Fruit fly (Drosophila melanogaster): ENCODE data around the gene CG6621.
A peak's percentile ranks its signal among the peaks of the same experiment; 100 is the strongest.

The CG6621 gene

dm6 chr3R:10885422-10886081 is 7.8 kb downstream of the CG6621 start, which contains the start of gene Leash:
Gene Leash (plus strand): TSS chr3R:10885540.
- no peak for TF ChIP-seq CG5204 (GFP tag; optimal IDR thresholded peaks at IDR 0.05)
- peak; percentile 9 for TF ChIP-seq Mnt (GFP tag; optimal IDR thresholded peaks at IDR 0.05)
- no peak for TF ChIP-seq Hr96 (GFP tag; optimal IDR thresholded peaks at IDR 0.05)
- TF ChIP-seq CG7045 (GFP tag; optimal IDR thresholded peaks at IDR 0.05), result no peak
- TF ChIP-seq cnc (optimal IDR thresholded peaks at IDR 0.05), result no peak
- TF ChIP-seq pad (GFP tag; optimal IDR thresholded peaks at IDR 0.05), result no peak
- peak; percentile 30 for TF ChIP-seq bab1 (GFP tag; optimal IDR thresholded peaks at IDR 0.05)
- TF ChIP-seq cic (GFP tag; optimal IDR thresholded peaks at IDR 0.05), result peak; percentile 4
- TF ChIP-seq CG12768 (GFP tag; optimal IDR thresholded peaks at IDR 0.05), result no peak
- TF ChIP-seq Clk (GFP tag; optimal IDR thresholded peaks at IDR 0.05), result no peak
- no peak for TF ChIP-seq toe (GFP tag; optimal IDR thresholded peaks at IDR 0.05)

- TF ChIP-seq toe (GFP tag; optimal IDR thresholded peaks at IDR 0.05) (no peak), CG33017 (tag; optimal IDR thresholded peaks at IDR 0.05) (no peak), Mnt (GFP tag; optimal IDR thresholded peaks at IDR 0.05) (no peak), pad (GFP tag; optimal IDR thresholded peaks at IDR 0.05) (no peak), cnc (optimal IDR thresholded peaks at IDR 0.05) (no peak), ovo (GFP tag; optimal IDR thresholded peaks at IDR 0.05) (no peak), Crg-1 (GFP tag; optimal IDR thresholded peaks at IDR 0.05) (no peak), tj (GFP tag; optimal IDR thresholded peaks at IDR 0.05) (no peak), cic (GFP tag; optimal IDR thresholded peaks at IDR 0.05) (no peak), kay (GFP tag; ENCODE audit: borderline replicate concordance) (no peak), CG12768 (GFP tag; optimal IDR thresholded peaks at IDR 0.05) (no peak), CG7045 (GFP tag; optimal IDR thresholded peaks at IDR 0.05) (no peak), Hr96 (GFP tag; optimal IDR thresholded peaks at IDR 0.05) (no peak), CG7101 (tag; optimal IDR thresholded peaks at IDR 0.05) (no peak), CG11617 (GFP tag; optimal IDR thresholded peaks at IDR 0.05) (no peak), CG5204 (GFP tag; optimal IDR thresholded peaks at IDR 0.05) (no peak), bab1 (GFP tag; optimal IDR thresholded peaks at IDR 0.05) (no peak), CG1620 (GFP tag; optimal IDR thresholded peaks at IDR 0.05) (no peak), Clk (GFP tag; optimal IDR thresholded peaks at IDR 0.05) (no peak), CG14711 (tag; optimal IDR thresholded peaks at IDR 0.05) (no peak)
Measured at dm6 chr3R:10884678-10885421, 8.5 kb downstream of the CG6621 start, which contains the start of gene CG14696. Gene CG14696 (minus strand): TSS chr3R:10885001.

- TF ChIP-seq Mnt (GFP tag; optimal IDR thresholded peaks at IDR 0.05) (no peak), Hr96 (GFP tag; optimal IDR thresholded peaks at IDR 0.05) (no peak), CG12768 (GFP tag; optimal IDR thresholded peaks at IDR 0.05) (peak; percentile 7), CG14711 (tag; optimal IDR thresholded peaks at IDR 0.05) (no peak), CG33017 (tag; optimal IDR thresholded peaks at IDR 0.05) (peak; percentile 25)
Measured at dm6 chr3R:10884031-10884677, 9.2 kb downstream of the CG6621 start.

dm6 chr3R:10881824-10882559 is 11.3 kb downstream of the CG6621 start, which contains the start of gene Tpc1:
Gene Tpc1 (minus strand): TSS chr3R:10882188.
- peak; percentile 9 for TF ChIP-seq ovo (GFP tag; optimal IDR thresholded peaks at IDR 0.05)
- peak; percentile 56 for TF ChIP-seq Mnt (GFP tag; optimal IDR thresholded peaks at IDR 0.05)
- TF ChIP-seq bab1 (GFP tag; optimal IDR thresholded peaks at IDR 0.05), result peak; percentile 71
- no peak for TF ChIP-seq tj (GFP tag; optimal IDR thresholded peaks at IDR 0.05)
- TF ChIP-seq cic (GFP tag; optimal IDR thresholded peaks at IDR 0.05), result peak; percentile 18
- TF ChIP-seq CG33017 (tag; optimal IDR thresholded peaks at IDR 0.05), result no peak
- peak; percentile 8 for TF ChIP-seq CG14711 (tag; optimal IDR thresholded peaks at IDR 0.05)
- peak; percentile 64 for TF ChIP-seq toe (GFP tag; optimal IDR thresholded peaks at IDR 0.05)
- TF ChIP-seq CG1620 (GFP tag; optimal IDR thresholded peaks at IDR 0.05), result peak; percentile 70
- TF ChIP-seq CG7045 (GFP tag; optimal IDR thresholded peaks at IDR 0.05), result no peak
- peak; percentile 39 for TF ChIP-seq CG12768 (GFP tag; optimal IDR thresholded peaks at IDR 0.05)
- peak; percentile 43 for TF ChIP-seq Hr96 (GFP tag; optimal IDR thresholded peaks at IDR 0.05)
- TF ChIP-seq Crg-1 (GFP tag; optimal IDR thresholded peaks at IDR 0.05), result peak; percentile 53
- no peak for TF ChIP-seq CG7101 (tag; optimal IDR thresholded peaks at IDR 0.05)

dm6 chr3R:10879219-10879618 is 14.1 kb downstream of the CG6621 start, which contains the start of gene CG14695:
Gene CG14695 (minus strand): TSS chr3R:10879319.
- no peak for TF ChIP-seq toe (GFP tag; optimal IDR thresholded peaks at IDR 0.05)
- TF ChIP-seq cic (GFP tag; optimal IDR thresholded peaks at IDR 0.05), result no peak
- TF ChIP-seq pad (GFP tag; optimal IDR thresholded peaks at IDR 0.05), result no peak
- TF ChIP-seq CG5204 (GFP tag; optimal IDR thresholded peaks at IDR 0.05), result no peak
- TF ChIP-seq CG7045 (GFP tag; optimal IDR thresholded peaks at IDR 0.05), result no peak
- TF ChIP-seq CG7101 (tag; optimal IDR thresholded peaks at IDR 0.05), result no peak
- no peak for TF ChIP-seq tj (GFP tag; optimal IDR thresholded peaks at IDR 0.05)
- TF ChIP-seq bab1 (GFP tag; optimal IDR thresholded peaks at IDR 0.05), result no peak
- no peak for TF ChIP-seq Clk (GFP tag; optimal IDR thresholded peaks at IDR 0.05)
- TF ChIP-seq Crg-1 (GFP tag; optimal IDR thresholded peaks at IDR 0.05), result no peak
- TF ChIP-seq Mnt (GFP tag; optimal IDR thresholded peaks at IDR 0.05), result no peak
- no peak for TF ChIP-seq cnc (optimal IDR thresholded peaks at IDR 0.05)
- TF ChIP-seq CG11617 (GFP tag; optimal IDR thresholded peaks at IDR 0.05), result no peak
- no peak for TF ChIP-seq ovo (GFP tag; optimal IDR thresholded peaks at IDR 0.05)
- no peak for TF ChIP-seq CG12768 (GFP tag; optimal IDR thresholded peaks at IDR 0.05)
- TF ChIP-seq kay (GFP tag; ENCODE audit: borderline replicate concordance), result no peak
- no peak for TF ChIP-seq CG14711 (tag; optimal IDR thresholded peaks at IDR 0.05)
- TF ChIP-seq CG1620 (GFP tag; optimal IDR thresholded peaks at IDR 0.05), result no peak
- TF ChIP-seq CG33017 (tag; optimal IDR thresholded peaks at IDR 0.05), result no peak

All from whole organism, adult.